Fruit fly (Drosophila melanogaster) Kc167 (cell line): ENCODE measurements around the gene CG42820.

ENCODE experiments used
- Myc ChIP-seq: fragments of >200 bp; optimal IDR thresholded peaks from 2 replicates; lab custom pipeline; 2017; ENCODE audit warnings: missing external identifiers
- Sin3A ChIP-seq: fragments of >200 bp; optimal IDR thresholded peaks from 2 replicates; lab custom pipeline; 2018; ENCODE audit warnings: missing external identifiers
- h ChIP-seq: fragments of >200 bp; optimal IDR thresholded peaks from 3 replicates; lab custom pipeline; 2018; ENCODE audit warnings: missing external identifiers
- psq ChIP-seq: fragments of >200 bp; optimal IDR thresholded peaks from 2 replicates; lab custom pipeline; 2017; ENCODE audit warnings: missing external identifiers
- ttk ChIP-seq: sonication (Bioruptor generic); optimal IDR thresholded peaks from 2 replicates; lab custom pipeline; 2017; ENCODE audit warnings: missing external identifiers

- TF ChIP-seq psq (lab: Kevin White, UChicago) (no peak), h (lab: Kevin White, UChicago) (no peak), Sin3A (lab: Kevin White, UChicago) (no peak), ttk (lab: Kevin White, UChicago) (no peak), Myc (lab: Kevin White, UChicago) (no peak)
Observed at dm6 chr2L:8420259-8420930, 28.2 kb upstream of the CG42820 start.
